Worm (Caenorhabditis elegans): ENCODE measurements around the gene T01D1.3.

ce11 chrII:159294-159922, 16.4 kb downstream of the T01D1.3 start:
- TF ChIP-seq F37D6.2 (tag; optimal IDR thresholded peaks at IDR 0.05) (no peak), dpl-1 (GFP tag; optimal IDR thresholded peaks at IDR 0.05) (no peak), daf-12 (tag; optimal IDR thresholded peaks at IDR 0.05) (no peak), lsy-2 (tag; optimal IDR thresholded peaks at IDR 0.05) (peak in 1 of 2 experiments; percentile 55)

Measured in whole organism, L4 larva.